Worm (Caenorhabditis elegans) whole organism, early embryonic: ENCODE measurements around the gene nspc-17.

Experiments used
- B0310.2 ChIP-seq: sonication (generic microtip); optimal IDR thresholded peaks from 2 replicates; lab custom pipeline; 2016; ENCODE audit warnings: mild to moderate bottlenecking, missing genetic modification characterization, missing compliant biosample characterization
- F13C5.2 ChIP-seq: sonication (generic microtip); optimal IDR thresholded peaks from 2 replicates; lab custom pipeline; 2017; ENCODE audit warnings: mild to moderate bottlenecking, missing genetic modification characterization, inconsistent platforms, missing compliant biosample characterization
- aly-1 ChIP-seq: sonication (generic microtip); optimal IDR thresholded peaks from 2 replicates; lab custom pipeline; 2016; ENCODE audit warnings: missing genetic modification characterization, missing compliant biosample characterization
- ama-1 ChIP-seq: fragments of 150-350 bp; optimal IDR thresholded peaks from 2 replicates; lab custom pipeline; 2014
- ceh-13 ChIP-seq: fragments of 200-800 bp; sonication (Bioruptor generic); optimal IDR thresholded peaks from 2 replicates; lab custom pipeline; 2018; ENCODE audit warnings: mild to moderate bottlenecking, missing genetic modification characterization, missing compliant biosample characterization
- ceh-36 ChIP-seq: sonication (generic microtip); optimal IDR thresholded peaks from 2 replicates; lab custom pipeline; 2016; ENCODE audit warnings: missing genetic modification characterization, inconsistent platforms, missing compliant biosample characterization
- ets-7 ChIP-seq: sonication (generic microtip); optimal IDR thresholded peaks from 2 replicates; lab custom pipeline; 2016; ENCODE audit warnings: missing genotype, missing genetic modification characterization, missing compliant biosample characterization
- flt-1 ChIP-seq: fragments of 200-800 bp; sonication (Bioruptor generic); IDR thresholded peaks from 2 replicates; pipeline ENCODE4 v1.3.6; 2022; ENCODE audit warnings: missing genetic modification characterization, missing compliant biosample characterization
- hmbx-1 ChIP-seq: sonication (generic microtip); optimal IDR thresholded peaks from 2 replicates; lab custom pipeline; 2016; ENCODE audit warnings: mild to moderate bottlenecking, missing genetic modification characterization, missing compliant biosample characterization
- hmg-4 ChIP-seq: fragments of 200-800 bp; sonication (Bioruptor generic); optimal IDR thresholded peaks from 2 replicates; lab custom pipeline; 2018; ENCODE audit warnings: mild to moderate bottlenecking, missing genetic modification characterization, missing compliant biosample characterization
- hnd-1 ChIP-seq: sonication (generic microtip); optimal IDR thresholded peaks from 2 replicates; lab custom pipeline; 2016; ENCODE audit warnings: missing genetic modification characterization, missing compliant biosample characterization
- pes-1 ChIP-seq: fragments of 200-800 bp; sonication (Bioruptor generic); IDR thresholded peaks from 2 replicates; pipeline ENCODE4 v1.3.6; 2022; ENCODE audit warnings: missing genetic modification reagents, missing genetic modification characterization, missing compliant biosample characterization
- scrt-1 ChIP-seq: fragments of 200-800 bp; sonication (Bioruptor generic); IDR thresholded peaks from 2 replicates; pipeline ENCODE4 v1.3.6; 2022; ENCODE audit warnings: missing genetic modification characterization, missing compliant biosample characterization
- tbx-11 ChIP-seq: fragments of 200-800 bp; sonication (Bioruptor generic); IDR thresholded peaks from 2 replicates; pipeline ENCODE4 v1.3.6; 2022; ENCODE audit warnings: missing genetic modification characterization, missing compliant biosample characterization
- tbx-37 ChIP-seq: fragments of 200-800 bp; sonication (Bioruptor generic); conservative IDR thresholded peaks from 2 replicates; pipeline ENCODE4 v1.3.6; 2022; ENCODE audit warnings: missing genetic modification reagents, missing genetic modification characterization, missing compliant biosample characterization
- tra-4 ChIP-seq: sonication (generic microtip); optimal IDR thresholded peaks from 2 replicates; lab custom pipeline; 2017; ENCODE audit warnings: missing genetic modification characterization, missing compliant biosample characterization

The nspc-17 gene

ce11 chrX:14478193-14478592, 46.8 kb downstream of the nspc-17 start:
- TF ChIP-seq hnd-1 (no peak), hmbx-1 (no peak), flt-1 (GFP tag; lab: Robert Waterston, UW) (no peak), ets-7 (tag; lab: Kevin White, UChicago) (no peak), ama-1 (lab: Kevin White, UChicago) (no peak), scrt-1 (GFP tag; lab: Robert Waterston, UW) (no peak), pes-1 (GFP tag; lab: Robert Waterston, UW) (no peak), tra-4 (tag; lab: Kevin White, UChicago) (no peak), tbx-37 (no peak), hmg-4 (GFP tag; lab: Kevin White, UChicago) (no peak), tbx-11 (no peak)

- no peak for TF ChIP-seq aly-1 (tag; lab: Kevin White, UChicago)
- TF ChIP-seq hmbx-1: no peak
- TF ChIP-seq tra-4 (tag; lab: Kevin White, UChicago): no peak
- no peak for TF ChIP-seq F13C5.2
- TF ChIP-seq ceh-13 (GFP tag; lab: Kevin White, UChicago): no peak
- TF ChIP-seq ets-7 (tag; lab: Kevin White, UChicago): no peak
- TF ChIP-seq ceh-36: no peak
- TF ChIP-seq flt-1 (GFP tag; lab: Robert Waterston, UW): no peak
- no peak for TF ChIP-seq B0310.2
- TF ChIP-seq tbx-37: no peak
Measured at ce11 chrX:14477338-14477737, 47.6 kb downstream of the nspc-17 start.

ce11 chrX:14476625-14477257, 48.2 kb downstream of the nspc-17 start:
- no peak for TF ChIP-seq F13C5.2
- TF ChIP-seq aly-1 (tag; lab: Kevin White, UChicago): no peak
- no peak for TF ChIP-seq ama-1 (lab: Kevin White, UChicago)
- no peak for TF ChIP-seq ceh-36
- no peak for TF ChIP-seq hmbx-1
- no peak for TF ChIP-seq ceh-13 (GFP tag; lab: Kevin White, UChicago)
